Fruit fly (Drosophila melanogaster): ENCODE data around the gene CG31664.

- TF ChIP-seq bab1 (GFP tag; optimal IDR thresholded peaks at IDR 0.05): no peak
- TF ChIP-seq Crg-1 (GFP tag; optimal IDR thresholded peaks at IDR 0.05): no peak
- TF ChIP-seq toe (GFP tag; optimal IDR thresholded peaks at IDR 0.05): no peak
- TF ChIP-seq cnc (optimal IDR thresholded peaks at IDR 0.05): no peak
- TF ChIP-seq Hr96 (GFP tag; optimal IDR thresholded peaks at IDR 0.05): no peak
- TF ChIP-seq Clk (GFP tag; optimal IDR thresholded peaks at IDR 0.05): no peak
- no peak for TF ChIP-seq CG7101 (tag; optimal IDR thresholded peaks at IDR 0.05)
- no peak for TF ChIP-seq CG11617 (GFP tag; optimal IDR thresholded peaks at IDR 0.05)
- no peak for TF ChIP-seq tj (GFP tag; optimal IDR thresholded peaks at IDR 0.05)
- no peak for TF ChIP-seq ovo (GFP tag; optimal IDR thresholded peaks at IDR 0.05)
- TF ChIP-seq CG7045 (GFP tag; optimal IDR thresholded peaks at IDR 0.05): no peak
- TF ChIP-seq CG5204 (GFP tag; optimal IDR thresholded peaks at IDR 0.05): no peak
- no peak for TF ChIP-seq pad (GFP tag; optimal IDR thresholded peaks at IDR 0.05)
- no peak for TF ChIP-seq kay (GFP tag; ENCODE audit: borderline replicate concordance)
These were observed 6.2 kb upstream of the CG31664 start, which contains the start of gene c-cup for dm6 chr2L:1832465-1832864.

All from whole organism, adult.